Worm (Caenorhabditis elegans) whole organism, L4 larva: ENCODE results near the gene ctr-9.

Experiments used
- ceh-62 ChIP-seq: sonication (generic microtip); optimal IDR thresholded peaks from 2 replicates; lab custom pipeline; 2017; ENCODE audit warnings: missing biosample characterization, missing genetic modification characterization
- lin-38 ChIP-seq: fragments of 200-800 bp; sonication (Bioruptor generic); IDR thresholded peaks from 2 replicates; pipeline ENCODE4 v1.3.6; 2022; ENCODE audit warnings: missing genetic modification reagents, missing genetic modification characterization, missing compliant biosample characterization
- php-3 ChIP-seq: fragments of 200-800 bp; sonication (Bioruptor generic); IDR thresholded peaks from 2 replicates; pipeline ENCODE4 v1.3.6; 2022; ENCODE audit warnings: missing genetic modification reagents, missing genetic modification characterization, missing compliant biosample characterization
- pqm-1 ChIP-seq: sonication (generic microtip); optimal IDR thresholded peaks from 2 replicates; lab custom pipeline; 2017; ENCODE audit warnings: missing biosample characterization, missing genetic modification characterization
- unc-39 ChIP-seq: sonication (generic microtip); optimal IDR thresholded peaks from 2 replicates; lab custom pipeline; 2017; ENCODE audit warnings: missing biosample characterization, missing genetic modification characterization

- no peak for TF ChIP-seq ceh-62 (tag; lab: Kevin White, UChicago)
- TF ChIP-seq php-3 (GFP tag; lab: Robert Waterston, UW): no peak
- no peak for TF ChIP-seq lin-38 (GFP tag; lab: Robert Waterston, UW)
- no peak for TF ChIP-seq pqm-1 (tag; lab: Kevin White, UChicago)
- no peak for TF ChIP-seq unc-39 (tag; lab: Kevin White, UChicago)
Measured at ce11 chrIII:9513569-9513968, 22.4 kb downstream of the ctr-9 start, which contains the start of gene F55H2.8.
